Worm (Caenorhabditis elegans): ENCODE data around the gene sma-10.

sma-10 gene

DNA sequence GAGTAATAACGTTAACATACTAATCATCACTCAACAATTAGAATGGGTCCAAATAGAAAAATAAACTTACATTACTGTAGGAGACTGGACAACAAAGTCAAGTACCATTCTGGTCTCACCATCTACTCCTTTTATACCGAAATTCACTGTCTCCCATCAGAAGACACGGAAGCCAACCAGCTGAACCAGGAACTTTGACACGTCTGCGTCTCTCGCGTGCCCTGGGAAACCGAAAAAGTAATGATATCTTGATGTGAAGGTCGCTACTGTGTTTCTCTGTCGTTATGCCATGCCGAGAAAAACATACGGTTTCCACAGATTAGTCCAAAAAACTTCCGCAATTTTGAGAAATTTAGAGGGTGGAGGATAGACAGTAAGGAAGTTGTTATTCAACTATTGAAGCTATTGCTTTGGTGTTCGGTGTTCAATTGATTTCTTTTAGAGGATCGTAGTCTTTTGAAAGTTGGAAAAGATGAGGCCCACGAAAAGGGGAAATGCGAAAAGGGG, 52.4 kb downstream of the sma-10 start, which contains the start of gene col-101:
TSS of gene col-101 (minus strand) at position 457 of the 507 bp plus-strand sequence.
- TF ChIP-seq madf-2 (tag; optimal IDR thresholded peaks at IDR 0.05) (no peak), elt-2 (tag; optimal IDR thresholded peaks at IDR 0.05) (no peak), ceh-30 (tag; optimal IDR thresholded peaks at IDR 0.05) (no peak), hlh-13 (GFP tag; optimal IDR thresholded peaks at IDR 0.05) (no peak), tbx-7 (tag; optimal IDR thresholded peaks at IDR 0.05) (no peak), ahr-1 (tag; optimal IDR thresholded peaks at IDR 0.05) (no peak), unc-86 (tag; optimal IDR thresholded peaks at IDR 0.05) (no peak)

All from whole organism, late embryonic.